Worm (Caenorhabditis elegans) whole organism, young adult: ENCODE measurements around the gene wrt-1.

Source experiments
- C06A6.2 ChIP-seq: fragments of 200-800 bp; sonication (Bioruptor generic); conservative IDR thresholded peaks from 2 replicates; pipeline ENCODE4 v1.3.6; 2022; ENCODE audit warnings: missing genetic modification characterization, missing compliant biosample characterization
- F10E7.11 ChIP-seq: sonication (generic microtip); optimal IDR thresholded peaks from 2 replicates; lab custom pipeline; 2017; ENCODE audit warnings: mild to moderate bottlenecking, missing genetic modification characterization, moderate library complexity, missing compliant biosample characterization
- F37B4.10 ChIP-seq: fragments of 200-800 bp; sonication (Bioruptor generic); IDR thresholded peaks from 2 replicates; pipeline ENCODE4 v1.3.6; 2022; ENCODE audit warnings: missing genetic modification characterization, missing compliant biosample characterization
- F49E8.2 ChIP-seq: sonication (generic microtip); optimal IDR thresholded peaks from 3 replicates; lab custom pipeline; 2017; ENCODE audit warnings: missing genetic modification characterization, mild to moderate bottlenecking, missing compliant biosample characterization, antibody characterized with exemption, moderate library complexity; ENCODE audit not compliant: insufficient read depth
- F57C9.4 ChIP-seq: sonication (generic microtip); optimal IDR thresholded peaks from 2 replicates; lab custom pipeline; 2017; ENCODE audit warnings: mild to moderate bottlenecking, missing genetic modification characterization, missing compliant biosample characterization
- K11D2.4 ChIP-seq: fragments of 200-800 bp; sonication (Bioruptor generic); IDR thresholded peaks from 2 replicates; pipeline ENCODE4 v1.3.6; 2022; ENCODE audit warnings: missing genetic modification reagents, missing genetic modification characterization, missing compliant biosample characterization
- T07F8.4 ChIP-seq: sonication (generic microtip); optimal IDR thresholded peaks from 2 replicates; lab custom pipeline; 2016; ENCODE audit warnings: mild to moderate bottlenecking, missing genetic modification characterization, moderate library complexity, missing compliant biosample characterization
- Y53F4B.3 ChIP-seq: fragments of 200-800 bp; sonication (Bioruptor generic); IDR thresholded peaks from 2 replicates; pipeline ENCODE4 v1.3.6; 2022; ENCODE audit warnings: missing genetic modification reagents, missing genetic modification characterization, missing compliant biosample characterization
- Y56A3A.18 ChIP-seq: fragments of 200-800 bp; sonication (Bioruptor generic); IDR thresholded peaks from 2 replicates; pipeline ENCODE4 v1.3.6; 2022; ENCODE audit warnings: missing genetic modification reagents, missing genetic modification characterization, missing compliant biosample characterization
- Y79H2A.3 ChIP-seq: fragments of 200-800 bp; sonication (Bioruptor generic); conservative IDR thresholded peaks from 2 replicates; pipeline ENCODE4 v1.3.6; 2022; ENCODE audit warnings: missing genetic modification reagents, missing genetic modification characterization, missing compliant biosample characterization
- Y95B8A.8 ChIP-seq: fragments of 200-800 bp; sonication (Bioruptor generic); IDR thresholded peaks from 2 replicates; pipeline ENCODE4 v1.3.6; 2022; ENCODE audit warnings: missing genetic modification reagents, missing genetic modification characterization, missing compliant biosample characterization
- ZK185.1 ChIP-seq: sonication (generic microtip); optimal IDR thresholded peaks from 2 replicates; lab custom pipeline; 2016; ENCODE audit warnings: mild to moderate bottlenecking, missing genetic modification characterization, missing compliant biosample characterization; ENCODE audit not compliant: poor library complexity, severe bottlenecking
- akir-1 ChIP-seq: fragments of 200-800 bp; sonication (Bioruptor generic); optimal IDR thresholded peaks from 2 replicates; lab custom pipeline; 2018; ENCODE audit warnings: mild to moderate bottlenecking, missing genetic modification characterization, moderate library complexity, missing compliant biosample characterization
- aptf-3 ChIP-seq: fragments of 200-800 bp; sonication (Bioruptor generic); IDR thresholded peaks from 2 replicates; pipeline ENCODE4 v1.3.6; 2022; ENCODE audit warnings: missing genetic modification characterization, missing compliant biosample characterization
- athp-1 ChIP-seq: sonication (generic microtip); optimal IDR thresholded peaks from 2 replicates; lab custom pipeline; 2017; ENCODE audit warnings: mild to moderate bottlenecking, missing genetic modification characterization, missing compliant biosample characterization
- attf-5 ChIP-seq: fragments of 200-800 bp; sonication (Bioruptor generic); optimal IDR thresholded peaks from 2 replicates; lab custom pipeline; 2018; ENCODE audit warnings: mild to moderate bottlenecking, missing genetic modification characterization, missing compliant biosample characterization
- attf-6 ChIP-seq: fragments of 200-800 bp; sonication (Bioruptor generic); IDR thresholded peaks from 2 replicates; pipeline ENCODE4 v1.3.6; 2022; ENCODE audit warnings: missing genetic modification reagents, missing genetic modification characterization, missing compliant biosample characterization
- ceh-27 ChIP-seq: fragments of 200-800 bp; sonication (Bioruptor generic); optimal IDR thresholded peaks from 2 replicates; lab custom pipeline; 2018; ENCODE audit warnings: mild to moderate bottlenecking, missing genetic modification characterization, moderate library complexity, missing compliant biosample characterization
- chd-7 ChIP-seq: sonication (generic microtip); optimal IDR thresholded peaks from 2 replicates; lab custom pipeline; 2016; ENCODE audit warnings: mild to moderate bottlenecking, missing genetic modification characterization, moderate library complexity, missing compliant biosample characterization
- die-1 ChIP-seq: sonication (generic microtip); optimal IDR thresholded peaks from 2 replicates; lab custom pipeline; 2016; ENCODE audit warnings: missing genotype, mild to moderate bottlenecking, missing genetic modification characterization, missing compliant biosample characterization
- efl-1 ChIP-seq: fragments of 150-350 bp; optimal IDR thresholded peaks from 2 replicates; lab custom pipeline; 2014; ENCODE audit warnings: missing biosample characterization, missing genetic modification reagents, missing genetic modification characterization
- egl-18 ChIP-seq: fragments of 200-800 bp; sonication (Bioruptor generic); IDR thresholded peaks from 2 replicates; pipeline ENCODE4 v1.3.6; 2022; ENCODE audit warnings: missing genetic modification reagents, missing genetic modification characterization, missing compliant biosample characterization
- ets-4 ChIP-seq: fragments of 200-800 bp; sonication (Bioruptor generic); optimal IDR thresholded peaks from 2 replicates; lab custom pipeline; 2018; ENCODE audit warnings: mild to moderate bottlenecking, missing genetic modification characterization, missing compliant biosample characterization
- gei-17 ChIP-seq: fragments of 200-800 bp; sonication (Bioruptor generic); optimal IDR thresholded peaks from 2 replicates; lab custom pipeline; 2018; ENCODE audit warnings: mild to moderate bottlenecking, missing genetic modification characterization, missing compliant biosample characterization
- him-1 ChIP-seq: sonication (generic microtip); optimal IDR thresholded peaks from 2 replicates; lab custom pipeline; 2016; ENCODE audit warnings: missing genotype, missing genetic modification reagents, missing genetic modification characterization, missing compliant biosample characterization
- hlh-26 ChIP-seq: fragments of 200-800 bp; sonication (Bioruptor generic); conservative IDR thresholded peaks from 2 replicates; pipeline ENCODE4 v1.3.6; 2022; ENCODE audit warnings: missing genetic modification reagents, missing genetic modification characterization, missing compliant biosample characterization
- let-526 ChIP-seq: fragments of 200-800 bp; sonication (Bioruptor generic); IDR thresholded peaks from 2 replicates; pipeline ENCODE4 v1.3.6; 2022; ENCODE audit warnings: missing genetic modification reagents, missing genetic modification characterization, missing compliant biosample characterization
- lin-26 ChIP-seq: fragments of 200-800 bp; sonication (Bioruptor generic); IDR thresholded peaks from 2 replicates; pipeline ENCODE4 v1.3.6; 2022; ENCODE audit warnings: missing genetic modification reagents, missing genetic modification characterization, missing compliant biosample characterization
- lin-40 ChIP-seq: sonication (generic microtip); optimal IDR thresholded peaks from 2 replicates; lab custom pipeline; 2016; ENCODE audit warnings: missing genetic modification characterization, mild to moderate bottlenecking, missing compliant biosample characterization, missing genotype, missing genetic modification reagents
- lsl-1 ChIP-seq: fragments of 200-800 bp; sonication (Bioruptor generic); optimal IDR thresholded peaks from 2 replicates; lab custom pipeline; 2018; ENCODE audit warnings: mild to moderate bottlenecking, missing genetic modification characterization, moderate library complexity, missing compliant biosample characterization
- madf-8 ChIP-seq: fragments of 200-800 bp; sonication (Bioruptor generic); conservative IDR thresholded peaks from 2 replicates; pipeline ENCODE4 v1.3.6; 2022; ENCODE audit warnings: missing genetic modification reagents, missing genetic modification characterization, missing compliant biosample characterization
- mcd-1 ChIP-seq: fragments of 200-800 bp; sonication (Bioruptor generic); IDR thresholded peaks from 2 replicates; pipeline ENCODE4 v1.3.6; 2022; ENCODE audit warnings: missing genetic modification reagents, missing genetic modification characterization, missing compliant biosample characterization
- mel-28 ChIP-seq: sonication (generic microtip); optimal IDR thresholded peaks from 2 replicates; lab custom pipeline; 2016; ENCODE audit warnings: borderline replicate concordance, mild to moderate bottlenecking, missing genetic modification characterization, missing compliant biosample characterization
- mxl-1 ChIP-seq: sonication (generic microtip); optimal IDR thresholded peaks from 2 replicates; lab custom pipeline; 2016; ENCODE audit warnings: missing genetic modification characterization, missing compliant biosample characterization
- nhr-179 ChIP-seq: sonication (generic microtip); optimal IDR thresholded peaks from 2 replicates; lab custom pipeline; 2016; ENCODE audit warnings: mild to moderate bottlenecking, missing genetic modification characterization, missing compliant biosample characterization
- rcor-1 ChIP-seq: fragments of 200-800 bp; sonication (Bioruptor generic); IDR thresholded peaks from 2 replicates; pipeline ENCODE4 v1.3.6; 2022; ENCODE audit warnings: missing genetic modification reagents, missing genetic modification characterization, missing compliant biosample characterization
- rec-8 ChIP-seq, 2 experiments: sonication (generic microtip); optimal IDR thresholded peaks; 2 replicates each; lab custom pipeline; 2016; ENCODE audit warnings: mild to moderate bottlenecking in 2 of 2, missing genetic modification characterization in 2 of 2, missing genetic modification reagents in 2 of 2, missing genotype in 2 of 2, missing biosample characterization in 1 of 2, missing compliant biosample characterization in 1 of 2, moderate library complexity in 1 of 2
- sdz-38 ChIP-seq: sonication (generic microtip); optimal IDR thresholded peaks from 2 replicates; lab custom pipeline; 2016; ENCODE audit warnings: missing genotype, missing genetic modification characterization, missing compliant biosample characterization
- sea-2 ChIP-seq: fragments of 200-800 bp; sonication (Bioruptor generic); IDR thresholded peaks from 2 replicates; pipeline ENCODE4 v1.3.6; 2022; ENCODE audit warnings: missing genetic modification characterization, missing compliant biosample characterization
- snpc-4 ChIP-seq, 5 experiments: fragments of 150-350 bp in 1 of 5; sonication (generic microtip) in 4 of 5; optimal IDR thresholded peaks; 2 replicates each; lab custom pipeline; 2014 to 2018; ENCODE audit warnings: missing genetic modification characterization in 5 of 5, missing biosample characterization in 3 of 5, antibody characterized with exemption in 2 of 5, mild to moderate bottlenecking in 2 of 5, missing compliant biosample characterization in 2 of 5, missing genotype in 2 of 5, moderate library complexity in 2 of 5, missing genetic modification reagents in 1 of 5
- sptf-2 ChIP-seq: fragments of 200-800 bp; sonication (Bioruptor generic); optimal IDR thresholded peaks from 2 replicates; lab custom pipeline; 2018; ENCODE audit warnings: mild to moderate bottlenecking, missing genetic modification characterization, missing compliant biosample characterization
- tbp1 ChIP-seq: fragments of 200-800 bp; sonication (Bioruptor generic); optimal IDR thresholded peaks from 2 replicates; lab custom pipeline; 2018; ENCODE audit warnings: mild to moderate bottlenecking, missing genetic modification characterization, missing compliant biosample characterization
- tlf-1 ChIP-seq: fragments of 200-800 bp; sonication (Bioruptor generic); optimal IDR thresholded peaks from 2 replicates; lab custom pipeline; 2018; ENCODE audit warnings: mild to moderate bottlenecking, missing genetic modification characterization, missing compliant biosample characterization
- zfh-2 ChIP-seq: fragments of 200-800 bp; sonication (Bioruptor generic); conservative IDR thresholded peaks from 2 replicates; pipeline ENCODE4 v1.3.6; 2022; ENCODE audit warnings: missing genetic modification reagents, missing genetic modification characterization, missing compliant biosample characterization
- ztf-22 ChIP-seq: fragments of 200-800 bp; sonication (Bioruptor generic); optimal IDR thresholded peaks from 2 replicates; lab custom pipeline; 2018; ENCODE audit warnings: mild to moderate bottlenecking, missing genetic modification characterization, moderate library complexity, missing compliant biosample characterization
- ztf-25 ChIP-seq: fragments of 200-800 bp; sonication (Bioruptor generic); IDR thresholded peaks from 2 replicates; pipeline ENCODE4 v1.3.6; 2022; ENCODE audit warnings: missing genetic modification reagents, missing genetic modification characterization, missing compliant biosample characterization
- ztf-3 ChIP-seq: fragments of 200-800 bp; sonication (Bioruptor generic); optimal IDR thresholded peaks from 2 replicates; lab custom pipeline; 2018; ENCODE audit warnings: mild to moderate bottlenecking, missing genetic modification characterization, missing compliant biosample characterization
- ztf-6 ChIP-seq: fragments of 200-800 bp; sonication (Bioruptor generic); IDR thresholded peaks from 2 replicates; pipeline ENCODE4 v1.3.6; 2022; ENCODE audit warnings: missing genetic modification reagents, missing genetic modification characterization, missing compliant biosample characterization

The wrt-1 gene

DNA sequence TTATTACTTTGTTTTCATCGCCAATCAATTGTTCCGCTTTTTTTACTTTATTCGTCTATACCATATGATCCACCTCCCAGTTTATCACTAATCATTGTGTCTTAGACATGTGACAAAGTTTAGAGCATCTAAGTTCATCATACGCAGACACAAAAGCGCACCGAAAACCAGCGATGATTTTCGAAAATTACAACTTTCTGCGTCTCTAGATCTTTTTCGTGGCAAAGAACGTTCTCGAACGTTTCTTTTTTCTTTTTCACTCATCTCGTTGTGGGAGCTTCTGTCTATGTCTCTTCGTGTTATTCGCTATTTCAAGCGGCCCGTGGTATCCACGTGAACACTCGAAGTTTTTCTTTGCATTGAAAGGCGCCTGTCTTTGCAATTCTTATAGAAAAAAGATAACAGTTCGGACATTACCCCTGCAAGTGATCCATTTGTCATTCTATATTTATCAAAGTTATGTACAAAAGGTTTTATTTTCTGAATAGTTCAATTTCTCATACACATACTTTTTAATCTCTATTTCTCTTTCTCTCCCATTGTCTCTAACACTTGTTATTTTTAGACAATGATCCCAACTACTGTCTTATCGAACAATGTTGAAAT, 1.6 kb upstream of the wrt-1 start, which contains the start of gene ZK1290.5:
Gene ZK1290.5, plus strand, starts transcription at position 566 of the 606 bp plus-strand sequence.
- TF ChIP-seq ztf-3 (GFP tag; lab: Kevin White, UChicago) (peak; percentile 63), F10E7.11 (tag; lab: Kevin White, UChicago) (no peak), egl-18 (GFP tag; lab: Robert Waterston, UW) (no peak), rec-8 (tag; optimal IDR thresholded peaks at IDR 0.05; lab: Kevin White, UChicago) (no peak), K11D2.4 (GFP tag; lab: Robert Waterston, UW) (peak; percentile 89), attf-5 (GFP tag; lab: Kevin White, UChicago) (peak; percentile 74), sea-2 (GFP tag; lab: Robert Waterston, UW) (no peak), hlh-26 (GFP tag; lab: Robert Waterston, UW) (no peak), attf-6 (no peak), efl-1 (GFP tag; lab: Kevin White, UChicago) (no peak), lin-40 (tag; lab: Kevin White, UChicago) (peak; percentile 94), athp-1 (tag; lab: Kevin White, UChicago) (peak; percentile 44), gei-17 (GFP tag; lab: Kevin White, UChicago) (peak; percentile 53), chd-7 (tag; lab: Kevin White, UChicago) (peak; percentile 87), mcd-1 (GFP tag; lab: Robert Waterston, UW) (no peak; the same call in 1 of the 2 replicates), him-1 (tag; lab: Kevin White, UChicago) (no peak), sdz-38 (tag; lab: Kevin White, UChicago) (no peak), mel-28 (no peak), sptf-2 (GFP tag; lab: Kevin White, UChicago) (no peak), aptf-3 (GFP tag; lab: Robert Waterston, UW) (no peak), ZK185.1 (peak; percentile 28), F37B4.10 (GFP tag; lab: Robert Waterston, UW) (no peak), Y56A3A.18 (GFP tag; lab: Robert Waterston, UW) (no peak), F57C9.4 (tag; lab: Kevin White, UChicago) (no peak), ztf-6 (GFP tag; lab: Robert Waterston, UW) (no peak), ceh-27 (GFP tag; lab: Kevin White, UChicago) (peak; percentile 50), Y53F4B.3 (GFP tag; lab: Robert Waterston, UW) (no peak), lsl-1 (GFP tag; lab: Kevin White, UChicago) (no peak), ztf-25 (GFP tag; lab: Robert Waterston, UW) (no peak), T07F8.4 (tag; lab: Kevin White, UChicago) (no peak), Y95B8A.8 (GFP tag; lab: Robert Waterston, UW) (no peak), lin-26 (GFP tag; lab: Robert Waterston, UW) (no peak), die-1 (peak; percentile 43), mxl-1 (no peak), F49E8.2 (no peak), tlf-1 (peak; percentile 84), snpc-4 (GFP tag; optimal IDR thresholded peaks at IDR 0.05; lab: Kevin White, UChicago) (no peak), snpc-4 (tag; optimal IDR thresholded peaks at IDR 0.05; lab: Kevin White, UChicago) (peak in 1 of 4 experiments; percentile 44), tbp1 (GFP tag; lab: Kevin White, UChicago) (peak; percentile 55), ztf-22 (GFP tag; lab: Kevin White, UChicago) (peak; percentile 85), zfh-2 (GFP tag; lab: Robert Waterston, UW) (no peak), ets-4 (GFP tag; lab: Kevin White, UChicago) (no peak), C06A6.2 (GFP tag; lab: Robert Waterston, UW) (peak; percentile 86), madf-8 (GFP tag; lab: Robert Waterston, UW) (no peak), Y79H2A.3 (GFP tag; lab: Robert Waterston, UW) (no peak), nhr-179 (tag; lab: Kevin White, UChicago) (no peak), rcor-1 (GFP tag; lab: Robert Waterston, UW) (no peak), let-526 (GFP tag; lab: Robert Waterston, UW) (peak; percentile 83; the same call in 1 of the 2 replicates), akir-1 (GFP tag; lab: Kevin White, UChicago) (no peak)
